Fruit fly (Drosophila melanogaster): ENCODE measurements around the gene CG18231.

CG18231 gene

dm6 chr3L:18626451-18627079 lies 19.3 kb downstream of the CG18231 start:
- TF ChIP-seq hkb (optimal IDR thresholded peaks at IDR 0.05) (no peak), hkb (GFP tag; IDR thresholded peaks at IDR 0.05) (no peak), CG15601 (tag; optimal IDR thresholded peaks at IDR 0.05) (peak; percentile 57), sens (GFP tag) (peak; percentile 34), Drgx (GFP tag; IDR thresholded peaks at IDR 0.05) (peak; percentile 49; the same call in 1 of the 2 replicates), CG16779 (GFP tag; IDR thresholded peaks at IDR 0.05) (no peak), al (GFP tag; IDR thresholded peaks at IDR 0.05) (no peak), gt (GFP tag; IDR thresholded peaks at IDR 0.05) (no peak), CG14014 (GFP tag; IDR thresholded peaks at IDR 0.05) (0 out of 2 replicates have a peak, but pooled peaks have one; percentile 23), Ets65A (GFP tag) (peak; percentile 57), so (GFP tag; IDR thresholded peaks at IDR 0.05) (0 out of 3 replicates have a peak, but pooled peaks have one; percentile 10), CG10543 (GFP tag; optimal IDR thresholded peaks at IDR 0.05) (no peak), slou (GFP tag; optimal IDR thresholded peaks at IDR 0.05) (no peak)

dm6 chr3L:18627657-18628455 lies 20.6 kb downstream of the CG18231 start:
- TF ChIP-seq Eip74EF (GFP tag; optimal IDR thresholded peaks at IDR 0.05): no peak
- no peak for TF ChIP-seq pzg (GFP tag; optimal IDR thresholded peaks at IDR 0.05)
- TF ChIP-seq CG12219 (GFP tag; optimal IDR thresholded peaks at IDR 0.05): no peak
- no peak for TF ChIP-seq CG4424 (GFP tag; optimal IDR thresholded peaks at IDR 0.05)
- TF ChIP-seq danr (GFP tag; IDR thresholded peaks at IDR 0.05): no peak
- TF ChIP-seq trem (tag; optimal IDR thresholded peaks at IDR 0.05): no peak
- TF ChIP-seq Dref (GFP tag; IDR thresholded peaks at IDR 0.05): no peak
- TF ChIP-seq CG2129 (GFP tag; IDR thresholded peaks at IDR 0.05; ENCODE audit: partially characterized antibody): no peak
- no peak for TF ChIP-seq jumu (GFP tag; optimal IDR thresholded peaks at IDR 0.05)
- peak; percentile 49 for TF ChIP-seq scrt (GFP tag; optimal IDR thresholded peaks at IDR 0.05)
- no peak for TF ChIP-seq CHES-1-like (GFP tag; optimal IDR thresholded peaks at IDR 0.05)
- no peak for TF ChIP-seq sob (GFP tag; IDR thresholded peaks at IDR 0.05)
- TF ChIP-seq Hmr (GFP tag; optimal IDR thresholded peaks at IDR 0.05): no peak
- peak; percentile 80 for TF ChIP-seq CG1832 (GFP tag; optimal IDR thresholded peaks at IDR 0.05)
- no peak for TF ChIP-seq Doc3 (GFP tag; IDR thresholded peaks at IDR 0.05; ENCODE audit: partially characterized antibody)
- TF ChIP-seq CG34422 (GFP tag; IDR thresholded peaks at IDR 0.05): 0 out of 3 replicates have a peak, but pooled peaks have one; percentile 13
- TF ChIP-seq Awh (GFP tag; IDR thresholded peaks at IDR 0.05): 0 out of 2 replicates have a peak, but pooled peaks have one; percentile 49
- TF ChIP-seq abd-A (tag; optimal IDR thresholded peaks at IDR 0.05): no peak
- no peak for TF ChIP-seq CG3163 (GFP tag; optimal IDR thresholded peaks at IDR 0.05)
- TF ChIP-seq slou (GFP tag; optimal IDR thresholded peaks at IDR 0.05): no peak
- 0 out of 3 replicates have a peak, but pooled peaks have one; percentile 5 for TF ChIP-seq dysf (GFP tag; IDR thresholded peaks at IDR 0.05)
- TF ChIP-seq Antp (GFP tag; optimal IDR thresholded peaks at IDR 0.05): no peak
- TF ChIP-seq slbo (GFP tag; IDR thresholded peaks at IDR 0.05): peak; percentile 13; the same call in 1 of the 2 replicates
- no peak for TF ChIP-seq CG10979 (tag; optimal IDR thresholded peaks at IDR 0.05)
- TF ChIP-seq Fer2 (tag; optimal IDR thresholded peaks at IDR 0.05): no peak
- TF ChIP-seq mirr (GFP tag; optimal IDR thresholded peaks at IDR 0.05): no peak
- 0 out of 4 replicates have a peak, but pooled peaks have one; percentile 27 for TF ChIP-seq Dll (GFP tag; IDR thresholded peaks at IDR 0.05; ENCODE audit: partially characterized antibody)
- TF ChIP-seq Hr51 (GFP tag; optimal IDR thresholded peaks at IDR 0.05): no peak
- no peak for TF ChIP-seq CG13123 (GFP tag; optimal IDR thresholded peaks at IDR 0.05)
- no peak for TF ChIP-seq peb (GFP tag; IDR thresholded peaks at IDR 0.05)
- no peak for TF ChIP-seq ind (GFP tag; optimal IDR thresholded peaks at IDR 0.05)
- TF ChIP-seq caup (GFP tag; optimal IDR thresholded peaks at IDR 0.05; ENCODE audit: severe bottlenecking): no peak
- TF ChIP-seq lilli (GFP tag; optimal IDR thresholded peaks at IDR 0.05): no peak
- no peak for TF ChIP-seq HmgD (GFP tag; optimal IDR thresholded peaks at IDR 0.05)
- no peak for TF ChIP-seq Stat92E (GFP tag; optimal IDR thresholded peaks at IDR 0.05)
